Fruit fly (Drosophila melanogaster) whole organism, embryonic: ENCODE measurements around the gene CG7173.

Source experiments
- CG10267 ChIP-seq: fragments of 200-800 bp; sonication (Bioruptor generic); optimal IDR thresholded peaks from 2 replicates; lab custom pipeline; 2018; ENCODE audit warnings: missing biosample characterization, mild to moderate bottlenecking, missing genetic modification characterization, moderate library complexity
- CG10431 ChIP-seq: fragments of 200-800 bp; sonication (Bioruptor generic); optimal IDR thresholded peaks from 3 replicates; lab custom pipeline; 2018; ENCODE audit warnings: missing biosample characterization, mild to moderate bottlenecking, missing genetic modification characterization
- CG10979 ChIP-seq: fragments of 200-800 bp; sonication (Bioruptor generic); optimal IDR thresholded peaks from 2 replicates; lab custom pipeline; 2018; ENCODE audit warnings: missing biosample characterization, mild to moderate bottlenecking, missing genetic modification characterization, moderate library complexity
- CG12071 ChIP-seq: fragments of 200-800 bp; sonication (Bioruptor generic); optimal IDR thresholded peaks from 3 replicates; lab custom pipeline; 2018; ENCODE audit warnings: missing biosample characterization, mild to moderate bottlenecking, missing genetic modification characterization
- CG12299 ChIP-seq: fragments of 200-800 bp; sonication (Bioruptor generic); optimal IDR thresholded peaks from 2 replicates; lab custom pipeline; 2018; ENCODE audit warnings: missing biosample characterization, mild to moderate bottlenecking, missing genetic modification characterization
- CG13775 ChIP-seq: fragments of 200-800 bp; sonication (Bioruptor generic); optimal IDR thresholded peaks from 3 replicates; lab custom pipeline; 2017; ENCODE audit warnings: missing biosample characterization, mild to moderate bottlenecking, missing genetic modification characterization
- CG14441 ChIP-seq: fragments of 200-800 bp; sonication (Bioruptor generic); IDR thresholded peaks from 2 replicates; pipeline ENCODE4 v1.3.6; 2022; ENCODE audit warnings: missing biosample characterization, missing genetic modification characterization
- CG14667 ChIP-seq: fragments of 200-800 bp; sonication (Bioruptor generic); IDR thresholded peaks from 2 replicates; pipeline ENCODE4 v1.3.6; 2022; ENCODE audit warnings: missing biosample characterization, missing genetic modification characterization
- CG1602 ChIP-seq: fragments of 200-800 bp; sonication (Bioruptor generic); optimal IDR thresholded peaks from 3 replicates; lab custom pipeline; 2016; ENCODE audit warnings: missing biosample characterization, missing genetic modification characterization
- CG16815 ChIP-seq: fragments of 200-800 bp; sonication (Bioruptor generic); optimal IDR thresholded peaks from 3 replicates; lab custom pipeline; 2017; ENCODE audit warnings: missing biosample characterization, mild to moderate bottlenecking, missing genetic modification characterization
- CG17829 ChIP-seq: fragments of 200-800 bp; optimal IDR thresholded peaks from 2 replicates; lab custom pipeline; 2019; ENCODE audit warnings: missing biosample characterization, mild to moderate bottlenecking, missing genetic modification characterization, moderate library complexity
- CG3281 ChIP-seq: fragments of 200-800 bp; sonication (Bioruptor generic); optimal IDR thresholded peaks from 3 replicates; lab custom pipeline; 2017; ENCODE audit warnings: missing biosample characterization, mild to moderate bottlenecking, missing genetic modification characterization
- CG33213 ChIP-seq: fragments of 200-800 bp; sonication (Bioruptor generic); optimal IDR thresholded peaks from 3 replicates; lab custom pipeline; 2016; ENCODE audit warnings: missing biosample characterization, missing genetic modification characterization
- CG3847 ChIP-seq: fragments of 200-800 bp; sonication (Bioruptor generic); IDR thresholded peaks from 2 replicates; pipeline ENCODE4 v1.3.6; 2022; ENCODE audit warnings: missing biosample characterization, missing genetic modification characterization
- CG4424 ChIP-seq: fragments of 200-800 bp; sonication (Bioruptor generic); optimal IDR thresholded peaks from 3 replicates; lab custom pipeline; 2016; ENCODE audit warnings: missing biosample characterization, missing genetic modification characterization
- CG6765 ChIP-seq: fragments of 200-800 bp; sonication (Bioruptor generic); optimal IDR thresholded peaks from 3 replicates; lab custom pipeline; 2017; ENCODE audit warnings: missing biosample characterization, mild to moderate bottlenecking, missing genetic modification characterization
- CG6791 ChIP-seq: fragments of 200-800 bp; sonication (Bioruptor generic); IDR thresholded peaks from 3 replicates; pipeline ENCODE4 v1.3.6; 2022; ENCODE audit warnings: missing biosample characterization, missing genetic modification characterization; ENCODE audit not compliant: partially characterized antibody
- CG7963 ChIP-seq: fragments of 200-800 bp; sonication (Bioruptor generic); IDR thresholded peaks from 3 replicates; pipeline ENCODE4 v1.3.6; 2022; ENCODE audit warnings: missing biosample characterization, missing genetic modification characterization; ENCODE audit not compliant: partially characterized antibody
- CTCF ChIP-seq: fragments of 200-800 bp; sonication (Bioruptor generic); optimal IDR thresholded peaks from 2 replicates; lab custom pipeline; 2017; ENCODE audit warnings: missing biosample characterization, mild to moderate bottlenecking, missing genetic modification characterization, moderate library complexity
- Camta ChIP-seq: fragments of 200-800 bp; sonication (Bioruptor generic); optimal IDR thresholded peaks from 2 replicates; lab custom pipeline; 2016; ENCODE audit warnings: missing biosample characterization, missing genetic modification characterization
- Dfd ChIP-seq, 2 experiments: fragments of >200 bp; optimal IDR thresholded peaks; 2 replicates each; lab custom pipeline; 2017; ENCODE audit warnings: missing biosample characterization in 2 of 2, missing genetic modification characterization in 2 of 2
- Dip3 ChIP-seq: fragments of 200-800 bp; sonication (Bioruptor generic); optimal IDR thresholded peaks from 3 replicates; lab custom pipeline; 2016; ENCODE audit warnings: missing biosample characterization, missing genetic modification characterization
- Dp ChIP-seq: fragments of 200-800 bp; sonication (Bioruptor generic); optimal IDR thresholded peaks from 2 replicates; lab custom pipeline; 2018; ENCODE audit warnings: missing biosample characterization, mild to moderate bottlenecking, missing genetic modification characterization, moderate library complexity
- Ets65A ChIP-seq: fragments of 200-800 bp; sonication (Bioruptor generic); peaks from one replicate; lab custom pipeline; 2016; ENCODE audit warnings: missing biosample characterization, missing genetic modification characterization
- Fer3 ChIP-seq: fragments of 200-800 bp; sonication (Bioruptor generic); optimal IDR thresholded peaks from 2 replicates; lab custom pipeline; 2018; ENCODE audit warnings: missing biosample characterization, mild to moderate bottlenecking, missing genetic modification characterization, moderate library complexity
- Hsf ChIP-seq: fragments of 200-800 bp; sonication (Bioruptor generic); optimal IDR thresholded peaks from 3 replicates; lab custom pipeline; 2016; ENCODE audit warnings: missing biosample characterization, missing genetic modification characterization
- Jarid2 ChIP-seq: fragments of 200-800 bp; sonication (Bioruptor generic); optimal IDR thresholded peaks from 3 replicates; lab custom pipeline; 2017; ENCODE audit warnings: mild to moderate bottlenecking, missing biosample characterization, missing genetic modification reagents, missing genetic modification characterization
- Kr ChIP-seq: fragments of 200-800 bp; sonication (Bioruptor generic); optimal IDR thresholded peaks from 2 replicates; lab custom pipeline; 2017; ENCODE audit warnings: missing biosample characterization, mild to moderate bottlenecking, missing genetic modification characterization
- Poxn ChIP-seq: fragments of 200-800 bp; sonication (Bioruptor generic); IDR thresholded peaks from 2 replicates; pipeline ENCODE4 v1.3.6; 2022; ENCODE audit warnings: missing biosample characterization, missing genetic modification characterization
- Spps ChIP-seq: fragments of 200-800 bp; sonication (Bioruptor generic); optimal IDR thresholded peaks from 2 replicates; lab custom pipeline; 2018; ENCODE audit warnings: missing biosample characterization, mild to moderate bottlenecking, missing genetic modification characterization
- Sry-δ ChIP-seq: fragments of 200-800 bp; sonication (Bioruptor generic); optimal IDR thresholded peaks from 2 replicates; lab custom pipeline; 2016; ENCODE audit warnings: missing biosample characterization, missing genetic modification characterization
- Xrp1 ChIP-seq: fragments of 200-800 bp; sonication (Bioruptor generic); IDR thresholded peaks from 2 replicates; pipeline ENCODE4 v1.3.6; 2022; ENCODE audit warnings: missing biosample characterization, missing genetic modification characterization
- bbx ChIP-seq: fragments of 200-800 bp; sonication (Bioruptor generic); IDR thresholded peaks from 2 replicates; pipeline ENCODE4 v1.3.6; 2022; ENCODE audit warnings: missing biosample characterization, missing genetic modification characterization; ENCODE audit not compliant: partially characterized antibody
- crc ChIP-seq: fragments of 200-800 bp; sonication (Bioruptor generic); optimal IDR thresholded peaks from 2 replicates; lab custom pipeline; 2016; ENCODE audit warnings: missing biosample characterization, missing genetic modification characterization
- dmrt11E ChIP-seq: fragments of 200-800 bp; sonication (Bioruptor generic); optimal IDR thresholded peaks from 3 replicates; lab custom pipeline; 2018; ENCODE audit warnings: missing biosample characterization, mild to moderate bottlenecking, missing genetic modification characterization, moderate library complexity
- ftz-f1 ChIP-seq: fragments of 200-800 bp; sonication (Bioruptor generic); optimal IDR thresholded peaks from 2 replicates; lab custom pipeline; 2016; ENCODE audit warnings: missing biosample characterization, missing genetic modification characterization
- lmd ChIP-seq: fragments of 200-800 bp; sonication (Bioruptor generic); IDR thresholded peaks from 2 replicates; pipeline ENCODE4 v1.3.6; 2022; ENCODE audit warnings: missing biosample characterization, missing genetic modification characterization
- nerfin-1 ChIP-seq: fragments of 200-800 bp; sonication (Bioruptor generic); optimal IDR thresholded peaks from 3 replicates; lab custom pipeline; 2019; ENCODE audit warnings: missing biosample characterization, mild to moderate bottlenecking, missing genetic modification characterization, moderate library complexity
- nmo ChIP-seq: fragments of 200-800 bp; sonication (Bioruptor generic); optimal IDR thresholded peaks from 2 replicates; lab custom pipeline; 2018; ENCODE audit warnings: missing biosample characterization, mild to moderate bottlenecking, missing genetic modification characterization, moderate library complexity
- rib ChIP-seq: fragments of 200-800 bp; sonication (Bioruptor generic); IDR thresholded peaks from 2 replicates; pipeline ENCODE4 v1.3.6; 2022; ENCODE audit warnings: missing biosample characterization, missing genetic modification characterization
- row ChIP-seq: fragments of 200-800 bp; sonication (Bioruptor generic); IDR thresholded peaks from 3 replicates; pipeline ENCODE4 v1.3.6; 2022; ENCODE audit warnings: missing biosample characterization, missing genetic modification characterization
- sc ChIP-seq, 3 experiments: fragments of >200 bp in 2 of 3; fragments of 200-800 bp in 1 of 3; sonication (Bioruptor generic) in 1 of 3; optimal IDR thresholded peaks; 2 replicates in 2 of 3; 3 replicates in 1 of 3; lab custom pipeline; 2017; ENCODE audit warnings: mild to moderate bottlenecking in 1 of 3, missing biosample characterization in 1 of 3, missing genetic modification characterization in 1 of 3, missing genetic modification reagents in 1 of 3
- scrt ChIP-seq: fragments of 200-800 bp; sonication (Bioruptor generic); optimal IDR thresholded peaks from 2 replicates; lab custom pipeline; 2018; ENCODE audit warnings: missing biosample characterization, mild to moderate bottlenecking, missing genetic modification characterization, moderate library complexity
- shn ChIP-seq: fragments of 200-800 bp; sonication (Bioruptor generic); optimal IDR thresholded peaks from 3 replicates; lab custom pipeline; 2016; ENCODE audit warnings: missing biosample characterization, missing genetic modification characterization
- sr ChIP-seq: fragments of 200-800 bp; sonication (Bioruptor generic); IDR thresholded peaks from 3 replicates; pipeline ENCODE4 v1.3.6; 2022; ENCODE audit warnings: missing biosample characterization, missing genetic modification characterization
- tup ChIP-seq: fragments of 200-800 bp; sonication (Bioruptor generic); optimal IDR thresholded peaks from 2 replicates; lab custom pipeline; 2016; ENCODE audit warnings: missing biosample characterization, mild to moderate bottlenecking, missing genetic modification characterization, moderate library complexity
- vfl ChIP-seq: fragments of 200-800 bp; sonication (Bioruptor generic); optimal IDR thresholded peaks from 2 replicates; lab custom pipeline; 2016; ENCODE audit warnings: missing biosample characterization, missing genetic modification characterization
- zf30C ChIP-seq: fragments of 200-800 bp; sonication (Bioruptor generic); optimal IDR thresholded peaks from 3 replicates; lab custom pipeline; 2018; ENCODE audit warnings: missing biosample characterization, mild to moderate bottlenecking, missing genetic modification characterization

The CG7173 gene

DNA sequence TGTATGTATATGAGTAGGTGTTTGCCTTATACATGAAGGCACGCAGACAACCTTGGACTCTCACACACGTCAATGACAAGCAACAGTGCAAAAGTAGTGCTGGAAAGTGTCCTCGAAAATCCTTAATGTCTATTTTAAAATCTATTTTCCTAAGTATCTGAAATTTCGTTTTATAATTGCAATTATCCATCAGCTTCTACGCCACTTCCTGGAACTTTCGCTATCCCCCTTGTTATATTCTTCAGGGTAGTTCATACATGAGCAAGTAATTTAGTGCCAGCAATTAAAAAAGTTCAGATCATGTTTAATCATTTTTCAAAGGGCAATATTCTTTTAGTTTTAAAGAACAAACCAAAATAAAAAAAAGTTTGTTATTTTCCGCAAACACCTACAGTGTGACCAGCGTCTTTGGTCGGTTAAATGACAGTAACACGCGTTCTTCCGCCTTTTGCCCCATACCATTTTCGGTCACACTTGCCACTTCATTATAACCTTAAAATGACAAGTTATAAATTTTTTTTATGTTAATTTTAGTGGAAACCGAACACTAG lies 41.2 kb downstream of the CG7173 start (continued):
- TF ChIP-seq Dip3 (GFP tag; lab: Kevin White, UChicago) (peak; percentile 9), Dp (GFP tag; lab: Kevin White, UChicago) (peak; percentile 39), CG6791 (no peak), CG3281 (GFP tag; lab: Kevin White, UChicago) (peak; percentile 27), ftz-f1 (GFP tag; lab: Kevin White, UChicago) (peak; percentile 87), Poxn (GFP tag; lab: Robert Waterston, UW) (no peak), Hsf (peak; percentile 36), CG17829 (tag; lab: Kevin White, UChicago) (peak; percentile 40), vfl (GFP tag; lab: Kevin White, UChicago) (peak; percentile 37), zf30C (GFP tag; lab: Kevin White, UChicago) (no peak), CG16815 (GFP tag; lab: Kevin White, UChicago) (no peak), Jarid2 (GFP tag; lab: Kevin White, UChicago) (no peak), row (GFP tag; lab: Robert Waterston, UW) (peak; percentile 43; the same call in 2 of the 3 replicates), rib (no peak), shn (GFP tag; lab: Kevin White, UChicago) (peak; percentile 51), CG3847 (peak; percentile 37; the same call in 1 of the 2 replicates), Camta (GFP tag; lab: Kevin White, UChicago) (peak; percentile 27), crc (no peak), Fer3 (tag; lab: Kevin White, UChicago) (no peak), nmo (GFP tag; lab: Kevin White, UChicago) (peak; percentile 57), dmrt11E (tag; lab: Kevin White, UChicago) (peak; percentile 1), Ets65A (GFP tag; lab: Kevin White, UChicago) (no peak), sr (GFP tag; lab: Robert Waterston, UW) (peak; percentile 13; the same call in 1 of the 3 replicates), scrt (GFP tag; lab: Kevin White, UChicago) (peak; percentile 70), CG13775 (GFP tag; lab: Kevin White, UChicago) (peak; percentile 5), CG10979 (tag; lab: Kevin White, UChicago) (peak; percentile 7), CG12299 (tag; lab: Kevin White, UChicago) (peak; percentile 2), Sry-δ (peak; percentile 39), CG1602 (GFP tag; lab: Kevin White, UChicago) (no peak), bbx (GFP tag; lab: Robert Waterston, UW) (0 out of 2 replicates have a peak, but pooled peaks have one; percentile 15)

DNA sequence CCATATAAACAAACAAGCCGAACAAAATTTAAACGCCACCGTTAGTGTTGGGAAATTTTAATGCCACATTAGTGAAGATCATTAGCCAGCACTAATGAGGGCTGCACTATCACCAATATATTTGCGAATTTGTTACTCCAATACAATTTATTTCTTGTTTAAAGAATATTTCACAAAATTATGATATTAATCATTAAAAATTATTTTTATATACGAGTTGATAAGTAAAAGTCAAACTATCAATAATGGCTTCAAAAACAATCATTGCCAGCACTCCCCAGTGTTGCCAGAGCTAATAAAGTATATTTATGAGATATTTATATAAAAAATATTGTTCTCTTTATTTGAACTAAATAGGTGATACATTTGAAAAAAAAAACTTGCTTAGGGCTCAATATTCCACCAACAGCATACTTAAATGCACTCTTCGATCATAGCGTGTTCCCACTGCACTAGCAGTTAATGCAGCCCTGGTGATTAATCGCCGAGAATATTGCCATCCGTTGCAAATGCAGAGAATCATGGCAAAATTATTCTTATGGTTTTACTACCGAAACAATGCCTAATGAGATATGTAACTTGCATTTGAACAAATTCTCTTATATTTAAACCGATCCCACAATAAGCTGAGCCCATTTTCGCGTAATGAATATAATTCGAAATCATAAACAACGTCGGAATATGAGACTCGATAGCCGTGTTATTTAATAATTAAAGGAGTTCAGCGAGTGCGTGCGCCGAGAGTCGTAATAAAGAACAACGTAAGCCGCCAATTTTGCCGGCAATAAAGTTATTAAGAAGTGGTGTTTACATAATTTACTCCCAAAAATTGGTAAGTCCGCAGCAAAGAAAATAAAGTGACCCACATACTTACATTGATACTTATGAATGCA lies 42.0 kb downstream of the CG7173 start, which contains the start of the genes SAK and Cdk12:
TSS of gene SAK (minus strand) at position 65 of the 893 bp plus-strand sequence.
TSS of gene Cdk12 (plus strand) at position 484 of the 893 bp plus-strand sequence.
- TF ChIP-seq CTCF (GFP tag; lab: Kevin White, UChicago), result peak; percentile 39
- peak; percentile 77 for TF ChIP-seq tup (GFP tag; lab: Kevin White, UChicago)
- peak; percentile 77 for TF ChIP-seq Xrp1
- TF ChIP-seq nerfin-1 (tag; lab: Kevin White, UChicago), result peak; percentile 77
- TF ChIP-seq CG10267 (tag; lab: Kevin White, UChicago), result peak; percentile 95
- peak; percentile 87 for TF ChIP-seq lmd (GFP tag; lab: Robert Waterston, UW)
- no peak for TF ChIP-seq sc (optimal IDR thresholded peaks at IDR 0.05; lab: Kevin White, UChicago)
- TF ChIP-seq sc (GFP tag; optimal IDR thresholded peaks at IDR 0.05; lab: Kevin White, UChicago), result peak; percentile 77
- no peak for TF ChIP-seq CG12071 (GFP tag; lab: Kevin White, UChicago)
- peak; percentile 76 for TF ChIP-seq CG6765
- TF ChIP-seq CG14441 (GFP tag; lab: Robert Waterston, UW), result peak; percentile 77
- TF ChIP-seq Ets65A (GFP tag; lab: Kevin White, UChicago), result peak; percentile 98
- peak; percentile 80 for TF ChIP-seq CG14667 (GFP tag; lab: Robert Waterston, UW)
- TF ChIP-seq Spps (tag; lab: Kevin White, UChicago), result peak; percentile 55
- 0 out of 3 replicates have a peak, but pooled peaks have one; percentile 32 for TF ChIP-seq CG7963 (GFP tag; lab: Robert Waterston, UW)
- TF ChIP-seq CG10431, result peak; percentile 38
- TF ChIP-seq CG4424 (GFP tag; lab: Kevin White, UChicago), result peak; percentile 85
- TF ChIP-seq Dfd (GFP tag; optimal IDR thresholded peaks at IDR 0.05; lab: Kevin White, UChicago), result peak in 1 of 2 experiments; percentile 49
- TF ChIP-seq Kr (GFP tag; lab: Kevin White, UChicago), result no peak
- no peak for TF ChIP-seq CG33213 (GFP tag; lab: Kevin White, UChicago)
